Worm (Caenorhabditis elegans): Measurements from ENCODE around the gene ins-13.

ce11 chrII:5537078-5537477, 7.6 kb downstream of the ins-13 start:
- TF ChIP-seq klf-2 (GFP tag; conservative IDR thresholded peaks at IDR 0.05) (no peak), T22C8.4 (GFP tag; IDR thresholded peaks at IDR 0.05) (no peak), tab-1 (GFP tag; IDR thresholded peaks at IDR 0.05) (no peak), ztf-23 (GFP tag; IDR thresholded peaks at IDR 0.05) (no peak), flt-1 (GFP tag; IDR thresholded peaks at IDR 0.05) (no peak), ref-1 (GFP tag; conservative IDR thresholded peaks at IDR 0.05) (no peak), ztf-29 (GFP tag; IDR thresholded peaks at IDR 0.05) (no peak), med-1 (GFP tag; optimal IDR thresholded peaks at IDR 0.05; ENCODE audit: insufficient read depth) (no peak), cog-1 (tag; optimal IDR thresholded peaks at IDR 0.05) (no peak)

Data from whole organism, midembryonic.